Fruit fly (Drosophila melanogaster) whole organism, embryonic: ENCODE measurements around the gene CG31792.
A peak's percentile ranks its signal among the peaks of the same experiment; 100 is the strongest.

ENCODE experiments used
- Ada2b ChIP-seq: fragments of 200-800 bp; sonication (Bioruptor generic); IDR thresholded peaks from 2 replicates; pipeline ENCODE4 v1.3.6; 2022; ENCODE audit warnings: missing biosample characterization, missing genetic modification characterization
- Antp ChIP-seq: fragments of 200-800 bp; sonication (Bioruptor generic); optimal IDR thresholded peaks from 3 replicates; lab custom pipeline; 2016; ENCODE audit warnings: missing biosample characterization, missing genetic modification characterization
- Atf-2 ChIP-seq: fragments of 200-800 bp; sonication (Bioruptor generic); optimal IDR thresholded peaks from 2 replicates; lab custom pipeline; 2016; ENCODE audit warnings: missing biosample characterization, missing genetic modification characterization
- CG10462 ChIP-seq: fragments of 200-800 bp; sonication (Bioruptor generic); optimal IDR thresholded peaks from 2 replicates; lab custom pipeline; 2016; ENCODE audit warnings: missing biosample characterization, missing genetic modification characterization
- CG10565 ChIP-seq: fragments of 200-800 bp; sonication (Bioruptor generic); optimal IDR thresholded peaks from 3 replicates; lab custom pipeline; 2016; ENCODE audit warnings: missing biosample characterization, mild to moderate bottlenecking, missing genetic modification characterization
- CG10959 ChIP-seq: fragments of 200-800 bp; sonication (Bioruptor generic); IDR thresholded peaks from 2 replicates; pipeline ENCODE4 v1.3.6; 2022; ENCODE audit warnings: missing biosample characterization, missing genetic modification characterization
- CG12071 ChIP-seq: fragments of 200-800 bp; sonication (Bioruptor generic); optimal IDR thresholded peaks from 3 replicates; lab custom pipeline; 2018; ENCODE audit warnings: missing biosample characterization, mild to moderate bottlenecking, missing genetic modification characterization
- CG12219 ChIP-seq: fragments of 200-800 bp; sonication (Bioruptor generic); optimal IDR thresholded peaks from 3 replicates; lab custom pipeline; 2018; ENCODE audit warnings: missing biosample characterization, mild to moderate bottlenecking, missing genetic modification characterization
- CG14860 ChIP-seq: fragments of 200-800 bp; sonication (Bioruptor generic); IDR thresholded peaks from 3 replicates; pipeline ENCODE4 v1.3.6; 2022; ENCODE audit warnings: missing biosample characterization, missing genetic modification characterization; ENCODE audit not compliant: partially characterized antibody
- CG2889 ChIP-seq: fragments of 200-800 bp; sonication (Bioruptor generic); IDR thresholded peaks from 3 replicates; pipeline ENCODE4 v1.3.6; 2022; ENCODE audit warnings: missing biosample characterization, missing genetic modification characterization
- CG31365 ChIP-seq: fragments of 200-800 bp; sonication (Bioruptor generic); optimal IDR thresholded peaks from 2 replicates; lab custom pipeline; 2018; ENCODE audit warnings: missing biosample characterization, mild to moderate bottlenecking, missing genetic modification characterization
- CG32767 ChIP-seq: fragments of 200-800 bp; sonication (Bioruptor generic); IDR thresholded peaks from 2 replicates; pipeline ENCODE4 v1.3.6; 2022; ENCODE audit warnings: missing biosample characterization, missing genetic modification characterization
- CG33557 ChIP-seq: fragments of 200-800 bp; sonication (Bioruptor generic); optimal IDR thresholded peaks from 2 replicates; lab custom pipeline; 2019; ENCODE audit warnings: missing biosample characterization, mild to moderate bottlenecking, missing genetic modification characterization, moderate library complexity
- CG3838 ChIP-seq: fragments of 200-800 bp; sonication (Bioruptor generic); optimal IDR thresholded peaks from 3 replicates; lab custom pipeline; 2016; ENCODE audit warnings: missing biosample characterization, missing genetic modification characterization
- CG6272 ChIP-seq: fragments of 200-800 bp; sonication (Bioruptor generic); IDR thresholded peaks from 2 replicates; pipeline ENCODE4 v1.3.6; 2022; ENCODE audit warnings: missing biosample characterization, missing genetic modification characterization
- CG6765 ChIP-seq: fragments of 200-800 bp; sonication (Bioruptor generic); optimal IDR thresholded peaks from 3 replicates; lab custom pipeline; 2017; ENCODE audit warnings: missing biosample characterization, mild to moderate bottlenecking, missing genetic modification characterization
- CG6813 ChIP-seq: fragments of 200-800 bp; sonication (Bioruptor generic); optimal IDR thresholded peaks from 2 replicates; lab custom pipeline; 2017; ENCODE audit warnings: missing biosample characterization, missing genetic modification characterization, mild to moderate bottlenecking, moderate library complexity, missing genetic modification reagents
- CG7786 ChIP-seq: fragments of 200-800 bp; sonication (Bioruptor generic); optimal IDR thresholded peaks from 2 replicates; lab custom pipeline; 2016; ENCODE audit warnings: missing biosample characterization, missing genetic modification characterization
- CG8359 ChIP-seq: fragments of 200-800 bp; sonication (Bioruptor generic); optimal IDR thresholded peaks from 2 replicates; lab custom pipeline; 2017; ENCODE audit warnings: missing biosample characterization, mild to moderate bottlenecking, missing genetic modification characterization, borderline replicate concordance
- Camta ChIP-seq: fragments of 200-800 bp; sonication (Bioruptor generic); optimal IDR thresholded peaks from 2 replicates; lab custom pipeline; 2016; ENCODE audit warnings: missing biosample characterization, missing genetic modification characterization
- CrebB ChIP-seq: fragments of 200-800 bp; sonication (Bioruptor generic); optimal IDR thresholded peaks from 3 replicates; lab custom pipeline; 2018; ENCODE audit warnings: missing biosample characterization, mild to moderate bottlenecking, missing genetic modification characterization
- Ets65A ChIP-seq: fragments of 200-800 bp; sonication (Bioruptor generic); peaks from one replicate; lab custom pipeline; 2016; ENCODE audit warnings: missing biosample characterization, missing genetic modification characterization
- Ets97D ChIP-seq: fragments of 200-800 bp; sonication (Bioruptor generic); optimal IDR thresholded peaks from 3 replicates; lab custom pipeline; 2016; ENCODE audit warnings: missing biosample characterization, missing genetic modification characterization
- H15 ChIP-seq: fragments of 200-800 bp; sonication (Bioruptor generic); IDR thresholded peaks from 3 replicates; pipeline ENCODE4 v1.3.6; 2022; ENCODE audit warnings: missing biosample characterization, missing genetic modification characterization
- HHEX ChIP-seq: fragments of 200-800 bp; sonication (Bioruptor generic); optimal IDR thresholded peaks from 3 replicates; lab custom pipeline; 2017; ENCODE audit warnings: missing biosample characterization, mild to moderate bottlenecking, missing genetic modification characterization, missing genetic modification reagents
- Hmx ChIP-seq: fragments of 200-800 bp; sonication (Bioruptor generic); optimal IDR thresholded peaks from 2 replicates; lab custom pipeline; 2016; ENCODE audit warnings: missing biosample characterization, missing genetic modification characterization
- Hr3 ChIP-seq: fragments of 200-800 bp; sonication (Bioruptor generic); optimal IDR thresholded peaks from 3 replicates; lab custom pipeline; 2016; ENCODE audit warnings: missing biosample characterization, missing genetic modification characterization
- Hr39 ChIP-seq: fragments of >200 bp; optimal IDR thresholded peaks from 2 replicates; lab custom pipeline; 2017
- Hr51 ChIP-seq, 2 experiments: fragments of 200-800 bp; sonication (Bioruptor generic); optimal IDR thresholded peaks; 2 replicates in 1 of 2; 3 replicates in 1 of 2; lab custom pipeline; 2016 to 2018; ENCODE audit warnings: missing biosample characterization in 2 of 2, missing genetic modification characterization in 2 of 2, mild to moderate bottlenecking in 1 of 2, moderate library complexity in 1 of 2
- NK7.1 ChIP-seq: fragments of 200-800 bp; sonication (Bioruptor generic); optimal IDR thresholded peaks from 3 replicates; lab custom pipeline; 2016; ENCODE audit warnings: missing biosample characterization, missing genetic modification characterization
- Taf1 ChIP-seq: fragments of 200-800 bp; sonication (Bioruptor generic); IDR thresholded peaks from 2 replicates; pipeline ENCODE4 v1.3.6; 2022; ENCODE audit warnings: missing biosample characterization, missing genetic modification characterization
- YL-1 ChIP-seq: fragments of 200-800 bp; sonication (Bioruptor generic); optimal IDR thresholded peaks from 3 replicates; lab custom pipeline; 2017; ENCODE audit warnings: missing biosample characterization, mild to moderate bottlenecking, missing genetic modification characterization
- corto ChIP-seq: fragments of 200-800 bp; sonication (Bioruptor generic); optimal IDR thresholded peaks from 2 replicates; lab custom pipeline; 2016; ENCODE audit warnings: missing biosample characterization, mild to moderate bottlenecking, missing genetic modification characterization, moderate library complexity
- dan ChIP-seq: fragments of 200-800 bp; sonication (Bioruptor generic); IDR thresholded peaks from 2 replicates; pipeline ENCODE4 v1.3.6; 2022; ENCODE audit warnings: missing biosample characterization, missing genetic modification characterization
- dysf ChIP-seq: fragments of 200-800 bp; sonication (Bioruptor generic); IDR thresholded peaks from 3 replicates; pipeline ENCODE4 v1.3.6; 2022; ENCODE audit warnings: missing biosample characterization, missing genetic modification characterization
- fd64A ChIP-seq: fragments of 200-800 bp; sonication (Bioruptor generic); optimal IDR thresholded peaks from 3 replicates; lab custom pipeline; 2018; ENCODE audit warnings: missing biosample characterization, mild to moderate bottlenecking, missing genetic modification characterization
- gro ChIP-seq: fragments of 200-800 bp; sonication (Bioruptor generic); optimal IDR thresholded peaks from 2 replicates; lab custom pipeline; 2016; ENCODE audit warnings: missing biosample characterization, missing genetic modification characterization
- gsb-n ChIP-seq: fragments of 200-800 bp; sonication (Bioruptor generic); optimal IDR thresholded peaks from 3 replicates; lab custom pipeline; 2018; ENCODE audit warnings: missing biosample characterization, mild to moderate bottlenecking, missing genetic modification characterization
- h ChIP-seq: fragments of >200 bp; optimal IDR thresholded peaks from 2 replicates; lab custom pipeline; 2017
- hb ChIP-seq: fragments of 200-800 bp; sonication (Bioruptor generic); IDR thresholded peaks from 3 replicates; pipeline ENCODE4 v1.3.6; 2022; ENCODE audit warnings: missing biosample characterization, missing genetic modification characterization; ENCODE audit not compliant: partially characterized antibody
- ind ChIP-seq: fragments of 200-800 bp; sonication (Bioruptor generic); optimal IDR thresholded peaks from 3 replicates; lab custom pipeline; 2016; ENCODE audit warnings: missing biosample characterization, missing genetic modification characterization
- nau ChIP-seq: fragments of 200-800 bp; sonication (Bioruptor generic); optimal IDR thresholded peaks from 3 replicates; lab custom pipeline; 2017; ENCODE audit warnings: missing biosample characterization, mild to moderate bottlenecking, missing genetic modification characterization, missing genetic modification reagents
- sim ChIP-seq: fragments of 200-800 bp; sonication (Bioruptor generic); IDR thresholded peaks from 2 replicates; pipeline ENCODE4 v1.3.6; 2022; ENCODE audit warnings: missing biosample characterization, missing genetic modification characterization
- slbo ChIP-seq: fragments of 200-800 bp; sonication (Bioruptor generic); IDR thresholded peaks from 2 replicates; pipeline ENCODE4 v1.3.6; 2022; ENCODE audit warnings: missing biosample characterization, missing genetic modification characterization
- slou ChIP-seq: fragments of 200-800 bp; sonication (Bioruptor generic); optimal IDR thresholded peaks from 3 replicates; lab custom pipeline; 2016; ENCODE audit warnings: missing biosample characterization, missing genetic modification characterization
- tap ChIP-seq: fragments of 200-800 bp; optimal IDR thresholded peaks from 3 replicates; lab custom pipeline; 2019; ENCODE audit warnings: missing biosample characterization, mild to moderate bottlenecking, missing genetic modification characterization, moderate library complexity
- tll ChIP-seq, 2 experiments: fragments of 200-800 bp in 1 of 2; fragments of >200 bp in 1 of 2; sonication (Bioruptor generic) in 1 of 2; optimal IDR thresholded peaks; 2 replicates each; lab custom pipeline; 2017 to 2019; ENCODE audit warnings: missing biosample characterization in 2 of 2, missing genetic modification characterization in 2 of 2, mild to moderate bottlenecking in 1 of 2, moderate library complexity in 1 of 2
- twi ChIP-seq: fragments of 200-800 bp; optimal IDR thresholded peaks from 2 replicates; lab custom pipeline; 2019; ENCODE audit warnings: missing biosample characterization, mild to moderate bottlenecking, missing genetic modification characterization, moderate library complexity
- wek ChIP-seq: fragments of 200-800 bp; sonication (Bioruptor generic); optimal IDR thresholded peaks from 3 replicates; lab custom pipeline; 2018; ENCODE audit warnings: missing biosample characterization, mild to moderate bottlenecking, missing genetic modification characterization, moderate library complexity
- z ChIP-seq: fragments of 200-800 bp; sonication (Bioruptor generic); IDR thresholded peaks from 3 replicates; pipeline ENCODE4 v1.3.6; 2022; ENCODE audit warnings: missing biosample characterization, missing genetic modification characterization

CG31792 gene

DNA sequence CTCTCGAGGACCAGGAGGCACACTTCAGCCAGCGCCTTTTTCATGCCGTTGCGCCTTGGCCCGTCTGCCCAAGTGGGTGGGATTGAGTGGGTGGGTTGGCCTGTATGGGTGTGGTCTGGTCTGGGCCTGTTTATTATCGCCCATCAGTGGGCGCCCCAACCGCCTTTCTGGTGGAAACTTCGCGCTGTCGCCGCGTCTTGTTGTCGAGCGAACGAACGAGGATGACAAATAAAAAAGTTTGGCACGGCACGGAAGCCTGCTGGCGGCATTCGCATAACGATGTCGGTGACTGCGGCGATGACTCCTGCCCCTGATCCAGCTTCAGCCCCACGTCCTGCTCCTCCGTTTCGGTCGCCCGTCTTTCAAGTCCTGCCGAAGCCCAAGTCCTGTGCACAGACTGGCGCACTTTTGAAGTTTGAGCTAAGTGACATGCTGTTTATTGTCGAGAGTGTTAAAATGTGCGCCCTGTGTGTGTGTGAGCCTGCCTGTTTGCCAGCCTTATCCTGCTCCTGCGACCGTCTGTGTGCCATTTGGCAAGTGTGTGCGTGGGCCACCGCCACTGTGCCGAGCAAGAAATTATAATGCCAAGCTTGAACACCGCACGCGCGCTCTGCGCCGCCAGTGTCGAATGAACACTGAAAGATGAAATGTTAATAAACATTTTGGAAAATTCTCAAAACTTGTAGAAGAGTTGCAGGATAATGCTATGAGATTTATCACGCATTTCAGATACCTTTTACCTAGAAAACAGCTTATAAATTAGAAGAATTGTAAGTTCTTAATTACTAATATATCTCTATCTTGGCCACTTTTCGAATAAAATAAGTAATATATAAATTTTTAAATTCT is 17.0 kb downstream of the CG31792 start (continued):
- TF ChIP-seq CG12071 (GFP tag; lab: Kevin White, UChicago) (no peak), CG14860 (no peak), hb (no peak), Hr51 (GFP tag; optimal IDR thresholded peaks at IDR 0.05; lab: Kevin White, UChicago) (peak in 1 of 2 experiments; percentile 79), Ets65A (GFP tag; lab: Kevin White, UChicago) (peak; percentile 41), CG10462 (no peak), fd64A (GFP tag; lab: Kevin White, UChicago) (no peak), CrebB (tag; lab: Kevin White, UChicago) (peak; percentile 21), gsb-n (tag; lab: Kevin White, UChicago) (peak; percentile 46), dan (GFP tag; lab: Robert Waterston, UW) (no peak), CG6272 (GFP tag; lab: Robert Waterston, UW) (no peak), CG10959 (GFP tag; lab: Robert Waterston, UW) (no peak), z (GFP tag; lab: Robert Waterston, UW) (no peak), Hmx (GFP tag; lab: Kevin White, UChicago) (no peak), Camta (no peak), tll (GFP tag; optimal IDR thresholded peaks at IDR 0.05; lab: Kevin White, UChicago) (no peak), CG8359 (GFP tag; lab: Kevin White, UChicago) (peak; percentile 27), CG32767 (GFP tag; lab: Robert Waterston, UW) (peak; percentile 61; the same call in 1 of the 2 replicates), CG33557 (GFP tag; lab: Kevin White, UChicago) (no peak), Taf1 (GFP tag; lab: Robert Waterston, UW) (peak; percentile 54; the same call in 1 of the 2 replicates), gro (GFP tag; lab: Kevin White, UChicago) (no peak), tap (peak; percentile 62), twi (tag; lab: Kevin White, UChicago) (peak; percentile 39), CG12219 (GFP tag; lab: Kevin White, UChicago) (peak; percentile 30), ind (GFP tag; lab: Kevin White, UChicago) (peak; percentile 58), CG3838 (GFP tag; lab: Kevin White, UChicago) (no peak), Ets97D (GFP tag; lab: Kevin White, UChicago) (no peak), nau (GFP tag; lab: Kevin White, UChicago) (peak; percentile 56), corto (GFP tag; lab: Kevin White, UChicago) (no peak), dysf (GFP tag; lab: Robert Waterston, UW) (peak; percentile 79), Ada2b (peak; percentile 44; the same call in 1 of the 2 replicates), CG2889 (GFP tag; lab: Robert Waterston, UW) (no peak), H15 (GFP tag; lab: Robert Waterston, UW) (0 out of 3 replicates have a peak, but pooled peaks have one; percentile 16), CG7786 (GFP tag; lab: Kevin White, UChicago) (no peak), slbo (GFP tag; lab: Robert Waterston, UW) (peak; percentile 58), Hr3 (GFP tag; lab: Kevin White, UChicago) (peak; percentile 50), sim (no peak), NK7.1 (GFP tag; lab: Kevin White, UChicago) (no peak), slou (GFP tag; lab: Kevin White, UChicago) (peak; percentile 70), h (no peak), CG31365 (tag; lab: Kevin White, UChicago) (no peak), HHEX (GFP tag; lab: Kevin White, UChicago) (peak; percentile 73), Hr39 (lab: Kevin White, UChicago) (no peak), YL-1 (GFP tag; lab: Kevin White, UChicago) (peak; percentile 6), CG10565 (no peak), Atf-2 (GFP tag; lab: Kevin White, UChicago) (no peak), wek (GFP tag; lab: Kevin White, UChicago) (no peak), Antp (no peak), CG6765 (GFP tag; lab: Kevin White, UChicago) (peak; percentile 80), CG6813 (peak; percentile 70)
